Fruit fly (Drosophila melanogaster) whole organism, embryonic: Measurements from ENCODE around the gene Rtca.

Source experiments
- B-H1 ChIP-seq: fragments of 200-800 bp; sonication (Bioruptor generic); IDR thresholded peaks from 3 replicates; pipeline ENCODE4 v1.3.6; 2022; ENCODE audit warnings: missing biosample characterization, missing genetic modification characterization
- Blimp-1 ChIP-seq: fragments of 200-800 bp; sonication (Bioruptor generic); optimal IDR thresholded peaks from 3 replicates; lab custom pipeline; 2018; ENCODE audit warnings: missing biosample characterization, missing genetic modification characterization, mild to moderate bottlenecking, moderate library complexity, missing genetic modification reagents
- C15 ChIP-seq: fragments of 200-800 bp; sonication (Bioruptor generic); IDR thresholded peaks from 3 replicates; pipeline ENCODE4 v1.3.6; 2022; ENCODE audit warnings: missing biosample characterization, missing genetic modification characterization
- CG10654 ChIP-seq: fragments of 200-800 bp; sonication (Bioruptor generic); optimal IDR thresholded peaks from 2 replicates; lab custom pipeline; 2016; ENCODE audit warnings: missing biosample characterization, missing genetic modification characterization
- CG15601 ChIP-seq: fragments of 200-800 bp; sonication (Bioruptor generic); optimal IDR thresholded peaks from 3 replicates; lab custom pipeline; 2019; ENCODE audit warnings: missing biosample characterization, mild to moderate bottlenecking, missing genetic modification characterization, moderate library complexity
- CG17385 ChIP-seq: fragments of 200-800 bp; sonication (Bioruptor generic); optimal IDR thresholded peaks from 3 replicates; lab custom pipeline; 2018; ENCODE audit warnings: missing biosample characterization, mild to moderate bottlenecking, missing genetic modification characterization
- CG1792 ChIP-seq: fragments of 200-800 bp; sonication (Bioruptor generic); optimal IDR thresholded peaks from 2 replicates; lab custom pipeline; 2016; ENCODE audit warnings: missing biosample characterization, missing genetic modification characterization
- CG18599 ChIP-seq: fragments of 200-800 bp; sonication (Bioruptor generic); optimal IDR thresholded peaks from 3 replicates; lab custom pipeline; 2017; ENCODE audit warnings: missing biosample characterization, missing genetic modification characterization, mild to moderate bottlenecking, moderate library complexity, missing genetic modification reagents
- CG2129 ChIP-seq: fragments of 200-800 bp; sonication (Bioruptor generic); IDR thresholded peaks from 2 replicates; pipeline ENCODE4 v1.3.6; 2022; ENCODE audit warnings: missing biosample characterization, missing genetic modification characterization; ENCODE audit not compliant: partially characterized antibody
- CG2678 ChIP-seq: fragments of 200-800 bp; sonication (Bioruptor generic); optimal IDR thresholded peaks from 3 replicates; lab custom pipeline; 2019; ENCODE audit warnings: missing biosample characterization, mild to moderate bottlenecking, missing genetic modification characterization, moderate library complexity
- CG31224 ChIP-seq: fragments of 200-800 bp; sonication (Bioruptor generic); IDR thresholded peaks from 2 replicates; pipeline ENCODE4 v1.3.6; 2022; ENCODE audit warnings: missing biosample characterization, missing genetic modification characterization
- CG32532 ChIP-seq: fragments of 200-800 bp; sonication (Bioruptor generic); IDR thresholded peaks from 2 replicates; pipeline ENCODE4 v1.3.6; 2022; ENCODE audit warnings: missing biosample characterization, missing genetic modification characterization
- CG4617 ChIP-seq: fragments of 200-800 bp; sonication (Bioruptor generic); optimal IDR thresholded peaks from 3 replicates; lab custom pipeline; 2016; ENCODE audit warnings: missing biosample characterization, missing genetic modification characterization, borderline replicate concordance
- CG4820 ChIP-seq: fragments of 200-800 bp; sonication (Bioruptor generic); optimal IDR thresholded peaks from 3 replicates; lab custom pipeline; 2016; ENCODE audit warnings: missing biosample characterization, missing genetic modification characterization
- CG5245 ChIP-seq: fragments of 200-800 bp; sonication (Bioruptor generic); optimal IDR thresholded peaks from 3 replicates; lab custom pipeline; 2016; ENCODE audit warnings: missing biosample characterization, missing genetic modification characterization
- CG6813 ChIP-seq: fragments of 200-800 bp; sonication (Bioruptor generic); optimal IDR thresholded peaks from 2 replicates; lab custom pipeline; 2017; ENCODE audit warnings: missing biosample characterization, missing genetic modification characterization, mild to moderate bottlenecking, moderate library complexity, missing genetic modification reagents
- CG8290 ChIP-seq, 3 experiments: fragments of 200-800 bp; sonication (Bioruptor generic); optimal IDR thresholded peaks; 2 replicates each; lab custom pipeline; 2016 to 2019; ENCODE audit warnings: missing biosample characterization in 3 of 3, missing genetic modification characterization in 3 of 3, mild to moderate bottlenecking in 2 of 3, moderate library complexity in 1 of 3
- CG9727 ChIP-seq: fragments of 200-800 bp; sonication (Bioruptor generic); optimal IDR thresholded peaks from 3 replicates; lab custom pipeline; 2017; ENCODE audit warnings: missing biosample characterization, mild to moderate bottlenecking, missing genetic modification characterization
- Camta ChIP-seq: fragments of 200-800 bp; sonication (Bioruptor generic); optimal IDR thresholded peaks from 2 replicates; lab custom pipeline; 2016; ENCODE audit warnings: missing biosample characterization, missing genetic modification characterization
- Chrac-16 ChIP-seq: fragments of 200-800 bp; sonication (Bioruptor generic); optimal IDR thresholded peaks from 3 replicates; lab custom pipeline; 2016; ENCODE audit warnings: missing biosample characterization, missing genetic modification characterization
- CrebB ChIP-seq: fragments of 200-800 bp; sonication (Bioruptor generic); optimal IDR thresholded peaks from 3 replicates; lab custom pipeline; 2018; ENCODE audit warnings: missing biosample characterization, mild to moderate bottlenecking, missing genetic modification characterization
- D19A ChIP-seq: fragments of 200-800 bp; optimal IDR thresholded peaks from 3 replicates; lab custom pipeline; 2019; ENCODE audit warnings: missing biosample characterization, mild to moderate bottlenecking, missing genetic modification characterization, moderate library complexity
- D19B ChIP-seq: fragments of 200-800 bp; sonication (Bioruptor generic); optimal IDR thresholded peaks from 2 replicates; lab custom pipeline; 2017; ENCODE audit warnings: missing biosample characterization, mild to moderate bottlenecking, missing genetic modification characterization
- Dll ChIP-seq: fragments of 200-800 bp; sonication (Bioruptor generic); IDR thresholded peaks from 4 replicates; pipeline ENCODE4 v1.3.6; 2022; ENCODE audit warnings: missing biosample characterization, missing genetic modification characterization; ENCODE audit not compliant: partially characterized antibody
- Dp ChIP-seq: fragments of 200-800 bp; sonication (Bioruptor generic); optimal IDR thresholded peaks from 2 replicates; lab custom pipeline; 2018; ENCODE audit warnings: missing biosample characterization, mild to moderate bottlenecking, missing genetic modification characterization, moderate library complexity
- Dref ChIP-seq: fragments of 200-800 bp; sonication (Bioruptor generic); IDR thresholded peaks from 2 replicates; pipeline ENCODE4 v1.3.6; 2022; ENCODE audit warnings: missing biosample characterization, missing genetic modification characterization
- H15 ChIP-seq: fragments of 200-800 bp; sonication (Bioruptor generic); IDR thresholded peaks from 3 replicates; pipeline ENCODE4 v1.3.6; 2022; ENCODE audit warnings: missing biosample characterization, missing genetic modification characterization
- Hr3 ChIP-seq: fragments of 200-800 bp; sonication (Bioruptor generic); optimal IDR thresholded peaks from 3 replicates; lab custom pipeline; 2016; ENCODE audit warnings: missing biosample characterization, missing genetic modification characterization
- Ptx1 ChIP-seq: fragments of 200-800 bp; sonication (Bioruptor generic); IDR thresholded peaks from 2 replicates; pipeline ENCODE4 v1.3.6; 2022; ENCODE audit warnings: missing biosample characterization, missing genetic modification characterization
- Rfx ChIP-seq: fragments of 200-800 bp; sonication (Bioruptor generic); IDR thresholded peaks from 2 replicates; pipeline ENCODE4 v1.3.6; 2022; ENCODE audit warnings: missing biosample characterization, missing genetic modification characterization
- Xrp1 ChIP-seq: fragments of 200-800 bp; sonication (Bioruptor generic); IDR thresholded peaks from 2 replicates; pipeline ENCODE4 v1.3.6; 2022; ENCODE audit warnings: missing biosample characterization, missing genetic modification characterization
- chif ChIP-seq, 2 experiments: fragments of 200-800 bp; sonication (Bioruptor generic); optimal IDR thresholded peaks; 3 replicates each; lab custom pipeline; 2016; ENCODE audit warnings: missing biosample characterization in 2 of 2, missing genetic modification characterization in 2 of 2
- chm ChIP-seq: fragments of 200-800 bp; sonication (Bioruptor generic); IDR thresholded peaks from 2 replicates; pipeline ENCODE4 v1.3.6; 2022; ENCODE audit warnings: missing biosample characterization, missing genetic modification characterization
- disco-r ChIP-seq: fragments of 200-800 bp; sonication (Bioruptor generic); optimal IDR thresholded peaks from 2 replicates; lab custom pipeline; 2016; ENCODE audit warnings: missing biosample characterization, missing genetic modification characterization
- grau ChIP-seq: fragments of 200-800 bp; optimal IDR thresholded peaks from 3 replicates; lab custom pipeline; 2019; ENCODE audit warnings: missing biosample characterization, mild to moderate bottlenecking, missing genetic modification characterization, moderate library complexity
- gsb-n ChIP-seq: fragments of 200-800 bp; sonication (Bioruptor generic); optimal IDR thresholded peaks from 3 replicates; lab custom pipeline; 2018; ENCODE audit warnings: missing biosample characterization, mild to moderate bottlenecking, missing genetic modification characterization
- gt ChIP-seq: fragments of 200-800 bp; sonication (Bioruptor generic); IDR thresholded peaks from 2 replicates; pipeline ENCODE4 v1.3.6; 2022; ENCODE audit warnings: missing biosample characterization, missing genetic modification characterization
- hkb ChIP-seq, 2 experiments: fragments of 200-800 bp in 1 of 2; fragments of >200 bp in 1 of 2; sonication (Bioruptor generic) in 1 of 2; IDR thresholded peaks in 1 of 2; optimal IDR thresholded peaks in 1 of 2; 2 replicates each; pipeline versions ENCODE4 v1.3.6 to Lab custom; 2017 to 2022; ENCODE audit warnings: missing biosample characterization in 1 of 2, missing genetic modification characterization in 1 of 2
- jumu ChIP-seq: fragments of 200-800 bp; sonication (Bioruptor generic); optimal IDR thresholded peaks from 3 replicates; lab custom pipeline; 2016; ENCODE audit warnings: missing biosample characterization, missing genetic modification characterization
- pan ChIP-seq, 4 experiments: fragments of >200 bp in 3 of 4; fragments of 200-800 bp in 1 of 4; sonication (Bioruptor generic) in 1 of 4; optimal IDR thresholded peaks in 3 of 4; IDR thresholded peaks in 1 of 4; 2 replicates each; pipeline versions ENCODE4 v1.3.6 to Lab custom; 2017 to 2022; ENCODE audit warnings: missing biosample characterization in 2 of 4, missing genetic modification characterization in 2 of 4, mixed read lengths in 1 of 4
- pb ChIP-seq: fragments of 200-800 bp; sonication (Bioruptor generic); optimal IDR thresholded peaks from 3 replicates; lab custom pipeline; 2016; ENCODE audit warnings: missing biosample characterization, missing genetic modification characterization
- peb ChIP-seq: fragments of 200-800 bp; sonication (Bioruptor generic); IDR thresholded peaks from 2 replicates; pipeline ENCODE4 v1.3.6; 2022; ENCODE audit warnings: missing biosample characterization, missing genetic modification characterization
- pfk ChIP-seq: fragments of 200-800 bp; sonication (Bioruptor generic); optimal IDR thresholded peaks from 2 replicates; lab custom pipeline; 2018; ENCODE audit warnings: missing biosample characterization, mild to moderate bottlenecking, missing genetic modification characterization, moderate library complexity
- pros ChIP-seq: fragments of 200-800 bp; sonication (Bioruptor generic); optimal IDR thresholded peaks from 3 replicates; lab custom pipeline; 2019; ENCODE audit warnings: missing biosample characterization, mild to moderate bottlenecking, missing genetic modification characterization, moderate library complexity
- sens ChIP-seq: fragments of 200-800 bp; sonication (Bioruptor generic); peaks from one replicate; lab custom pipeline; 2016; ENCODE audit warnings: missing biosample characterization, missing genetic modification characterization
- tap ChIP-seq: fragments of 200-800 bp; optimal IDR thresholded peaks from 3 replicates; lab custom pipeline; 2019; ENCODE audit warnings: missing biosample characterization, mild to moderate bottlenecking, missing genetic modification characterization, moderate library complexity
- zf30C ChIP-seq: fragments of 200-800 bp; sonication (Bioruptor generic); optimal IDR thresholded peaks from 3 replicates; lab custom pipeline; 2018; ENCODE audit warnings: missing biosample characterization, mild to moderate bottlenecking, missing genetic modification characterization
- zfh2 ChIP-seq: fragments of 200-800 bp; sonication (Bioruptor generic); optimal IDR thresholded peaks from 2 replicates; lab custom pipeline; 2016; ENCODE audit warnings: missing biosample characterization, missing genetic modification characterization

The Rtca gene

DNA sequence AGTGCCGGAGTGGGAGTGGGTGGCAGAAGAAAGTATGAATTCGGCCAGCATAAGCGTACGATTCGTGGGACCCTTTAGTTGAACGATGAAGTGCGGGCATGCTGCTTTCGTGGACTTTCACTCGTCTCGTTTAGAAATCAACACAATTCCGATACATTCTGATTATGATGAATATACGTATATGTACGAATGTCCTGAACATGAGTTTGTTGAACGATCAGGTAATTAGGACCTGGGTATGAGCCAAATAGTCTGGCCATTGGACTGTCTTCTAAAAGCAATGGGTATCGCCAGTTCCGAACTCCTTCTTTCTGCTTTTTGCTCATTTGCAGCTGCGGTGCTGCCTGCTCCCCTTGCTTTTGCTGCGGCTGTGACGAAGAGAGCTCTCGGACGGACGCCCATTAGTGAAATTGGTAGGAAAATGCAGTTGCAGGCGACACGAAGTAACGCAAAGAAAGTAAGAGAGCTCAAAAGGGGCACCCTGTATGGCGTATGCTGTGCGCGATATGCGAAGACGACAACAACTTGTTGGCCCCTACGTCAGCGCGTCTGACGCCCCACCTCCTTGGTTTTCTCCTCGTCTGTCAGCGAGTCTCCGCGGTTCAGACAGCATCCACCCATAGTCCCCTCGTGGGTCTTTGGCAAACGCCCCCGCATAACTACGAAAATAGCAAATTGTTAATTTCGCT, 35.3 kb upstream of the Rtca start (continued):
- TF ChIP-seq pros (GFP tag; lab: Kevin White, UChicago) = no peak
- TF ChIP-seq Hr3 (GFP tag; lab: Kevin White, UChicago) = peak; percentile 25
- peak; percentile 24 for TF ChIP-seq Blimp-1
- no peak for TF ChIP-seq CG2129 (GFP tag; lab: Robert Waterston, UW)
- no peak for TF ChIP-seq gt (GFP tag; lab: Robert Waterston, UW)
- no peak for TF ChIP-seq hkb (optimal IDR thresholded peaks at IDR 0.05; lab: Kevin White, UChicago)
- 0 out of 2 replicates have a peak, but pooled peaks have one; percentile 15 for TF ChIP-seq hkb (GFP tag; IDR thresholded peaks at IDR 0.05; lab: Robert Waterston, UW)
- no peak for TF ChIP-seq CG17385 (GFP tag; lab: Kevin White, UChicago)
- peak; percentile 12 for TF ChIP-seq CG18599 (GFP tag; lab: Kevin White, UChicago)
- no peak for TF ChIP-seq gsb-n (tag; lab: Kevin White, UChicago)
- peak; percentile 90 for TF ChIP-seq D19B (GFP tag; lab: Kevin White, UChicago)
- TF ChIP-seq CG31224 (GFP tag; lab: Robert Waterston, UW) = 0 out of 2 replicates have a peak, but pooled peaks have one; percentile 4
- TF ChIP-seq CG1792 (GFP tag; lab: Kevin White, UChicago) = no peak
- no peak for TF ChIP-seq CG4820 (GFP tag; lab: Kevin White, UChicago)
- no peak for TF ChIP-seq Dll (GFP tag; lab: Robert Waterston, UW)
- peak; percentile 90 for TF ChIP-seq sens (GFP tag; lab: Kevin White, UChicago)
- no peak for TF ChIP-seq CG6813 (GFP tag; lab: Kevin White, UChicago)
- TF ChIP-seq Rfx = peak; percentile 25; the same call in 1 of the 2 replicates
- peak in 1 of 2 experiments; percentile 14 for TF ChIP-seq pan (optimal IDR thresholded peaks at IDR 0.05; lab: Kevin White, UChicago)
- TF ChIP-seq pan (GFP tag; optimal IDR thresholded peaks at IDR 0.05 in 1 of 2, IDR thresholded peaks at IDR 0.05 in 1 of 2) = no peak
- TF ChIP-seq Dp = no peak
- TF ChIP-seq Ptx1 (GFP tag; lab: Robert Waterston, UW) = peak; percentile 18; the same call in 1 of the 2 replicates
- peak; percentile 2 for TF ChIP-seq grau (tag; lab: Kevin White, UChicago)
- peak in 1 of 2 experiments; percentile 25 for TF ChIP-seq chif (GFP tag; optimal IDR thresholded peaks at IDR 0.05; lab: Kevin White, UChicago)
- no peak for TF ChIP-seq Dref (GFP tag; lab: Robert Waterston, UW)
- TF ChIP-seq H15 (GFP tag; lab: Robert Waterston, UW) = 0 out of 3 replicates have a peak, but pooled peaks have one; percentile 32
- peak; percentile 8 for TF ChIP-seq Chrac-16
- TF ChIP-seq CG9727 (GFP tag; lab: Kevin White, UChicago) = no peak
- TF ChIP-seq tap (tag; lab: Kevin White, UChicago) = no peak
- TF ChIP-seq CrebB = no peak
- no peak for TF ChIP-seq C15 (GFP tag; lab: Robert Waterston, UW)
- TF ChIP-seq chm (GFP tag; lab: Robert Waterston, UW) = 0 out of 2 replicates have a peak, but pooled peaks have one; percentile 14
- TF ChIP-seq D19A = peak; percentile 5
- TF ChIP-seq CG32532 (GFP tag; lab: Robert Waterston, UW) = peak; percentile 19; the same call in 1 of the 2 replicates
- peak; percentile 31 for TF ChIP-seq Camta
- TF ChIP-seq pb (GFP tag; lab: Kevin White, UChicago) = peak; percentile 44
- TF ChIP-seq CG4617 (GFP tag; lab: Kevin White, UChicago) = no peak
- TF ChIP-seq zfh2 (GFP tag; lab: Kevin White, UChicago) = no peak
- no peak for TF ChIP-seq peb (GFP tag; lab: Robert Waterston, UW)
- no peak for TF ChIP-seq CG5245 (GFP tag; lab: Kevin White, UChicago)
- TF ChIP-seq CG15601 (tag; lab: Kevin White, UChicago) = peak; percentile 4
- TF ChIP-seq CG2678 = peak; percentile 42
- TF ChIP-seq Xrp1 (GFP tag; lab: Robert Waterston, UW) = peak; percentile 38; the same call in 1 of the 2 replicates
- TF ChIP-seq CG10654 (GFP tag; lab: Kevin White, UChicago) = no peak
- no peak for TF ChIP-seq B-H1
- peak; percentile 32 for TF ChIP-seq jumu (GFP tag; lab: Kevin White, UChicago)
- TF ChIP-seq CG8290 (GFP tag; optimal IDR thresholded peaks at IDR 0.05; lab: Kevin White, UChicago) = no peak
- TF ChIP-seq CG8290 (tag; optimal IDR thresholded peaks at IDR 0.05; lab: Kevin White, UChicago) = no peak
- no peak for TF ChIP-seq disco-r (GFP tag; lab: Kevin White, UChicago)
- no peak for TF ChIP-seq zf30C (GFP tag; lab: Kevin White, UChicago)
- no peak for TF ChIP-seq pfk (GFP tag; lab: Kevin White, UChicago)
